Worm (Caenorhabditis elegans): ENCODE measurements around the gene F38E1.6.

The F38E1.6 gene

DNA sequence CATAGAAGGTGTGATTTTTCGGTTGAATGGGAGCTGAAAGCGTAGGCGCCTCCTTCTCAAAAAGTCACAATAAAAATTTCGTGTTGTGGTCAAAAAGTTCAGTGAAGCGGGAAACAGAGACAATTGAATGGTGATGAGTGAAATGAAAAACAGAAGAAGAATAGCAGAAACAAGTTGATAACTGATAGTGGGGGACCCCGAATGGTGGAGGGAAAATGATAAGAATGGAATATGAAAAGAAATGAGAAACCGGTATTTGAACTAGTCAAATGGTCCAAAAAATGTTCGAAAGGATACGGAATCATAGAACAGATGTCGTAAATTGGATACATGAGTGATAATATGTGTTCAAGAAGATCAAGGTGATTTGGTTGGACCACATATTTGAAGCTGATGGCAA is 44.4 kb downstream of the F38E1.6 start:
- TF ChIP-seq unc-62 (GFP tag; optimal IDR thresholded peaks at IDR 0.05): no peak

DNA sequence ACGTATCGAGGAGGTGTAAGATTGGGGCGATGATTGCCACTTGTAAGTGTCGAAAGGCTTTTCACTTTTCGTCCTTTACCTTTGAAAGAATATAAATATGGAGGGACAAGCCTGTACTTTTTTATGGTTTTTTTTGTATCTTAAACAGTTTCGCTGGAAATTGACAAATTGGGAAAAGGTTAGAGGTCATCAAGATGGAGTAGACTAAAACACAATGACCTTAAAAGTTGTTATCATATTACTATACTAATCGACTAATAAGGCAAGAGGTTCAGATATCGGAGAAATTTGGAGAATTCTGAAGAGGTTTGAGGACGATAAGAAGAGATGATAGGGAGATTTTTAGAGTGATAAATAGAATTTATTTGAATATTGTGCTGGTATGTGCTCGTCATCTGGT is 46.3 kb downstream of the F38E1.6 start:
- no peak for TF ChIP-seq unc-62 (GFP tag; optimal IDR thresholded peaks at IDR 0.05)

DNA sequence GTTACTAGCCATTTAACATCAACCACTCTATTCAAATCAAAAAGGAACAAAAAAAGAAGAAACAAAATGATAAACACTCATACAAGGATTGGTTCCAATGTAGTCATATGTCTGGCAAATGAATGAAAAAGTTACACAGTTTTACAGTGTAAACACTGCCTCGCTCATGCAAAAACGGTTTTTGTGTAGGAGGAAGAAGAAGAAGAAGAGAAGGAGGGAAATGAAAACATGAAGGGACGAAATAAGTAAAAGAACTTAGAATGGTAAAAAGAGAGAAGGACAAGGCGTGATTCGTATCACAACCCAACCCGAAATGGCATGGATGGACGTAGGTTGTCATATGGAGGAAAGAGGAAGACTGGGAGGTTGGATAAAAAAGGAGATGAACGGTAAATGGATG is 47.0 kb downstream of the F38E1.6 start:
- no peak for TF ChIP-seq unc-62 (GFP tag; optimal IDR thresholded peaks at IDR 0.05)

DNA sequence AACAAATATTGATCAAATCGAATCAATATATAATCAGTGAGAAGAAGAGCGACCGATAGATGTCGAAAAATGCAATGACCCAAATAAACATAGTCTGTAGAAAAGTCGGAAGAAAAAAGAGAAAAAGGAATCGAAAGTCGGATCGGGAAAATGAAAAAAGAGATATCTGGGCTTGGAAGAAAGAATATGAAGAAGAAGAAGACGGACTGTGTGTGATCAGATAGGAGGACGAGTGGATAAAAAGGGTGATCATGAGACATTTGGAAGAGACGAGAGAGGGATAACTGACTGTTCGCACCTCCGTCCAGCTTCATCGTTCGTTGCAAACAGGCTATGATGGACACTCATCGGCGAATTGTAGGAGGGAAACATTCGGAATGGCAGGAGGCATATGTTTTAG is 49.7 kb downstream of the F38E1.6 start:
- no peak for TF ChIP-seq unc-62 (GFP tag; optimal IDR thresholded peaks at IDR 0.05)

- no peak for TF ChIP-seq unc-62 (GFP tag; optimal IDR thresholded peaks at IDR 0.05)
Observed at ce11 chrV:8410406-8410805, 50.5 kb downstream of the F38E1.6 start, which contains the start of gene F52E1.2. Gene F52E1.2 (plus strand): TSS chrV:8410595.

Measured in whole organism, dauer.